Fruit fly (Drosophila melanogaster) whole organism, embryonic: Measurements from ENCODE around the gene mts.

Experiments used
- Atf-2 ChIP-seq: fragments of 200-800 bp; sonication (Bioruptor generic); optimal IDR thresholded peaks from 2 replicates; lab custom pipeline; 2016; ENCODE audit warnings: missing biosample characterization, missing genetic modification characterization
- CG7987 ChIP-seq: fragments of 200-800 bp; sonication (Bioruptor generic); optimal IDR thresholded peaks from 2 replicates; lab custom pipeline; 2018; ENCODE audit warnings: missing biosample characterization, mild to moderate bottlenecking, missing genetic modification characterization, moderate library complexity
- fd96Cb ChIP-seq: fragments of 200-800 bp; sonication (Bioruptor generic); optimal IDR thresholded peaks from 2 replicates; lab custom pipeline; 2018; ENCODE audit warnings: missing biosample characterization, mild to moderate bottlenecking, missing genetic modification characterization, moderate library complexity
- kay ChIP-seq: fragments of 200-800 bp; sonication (Bioruptor generic); optimal IDR thresholded peaks from 2 replicates; lab custom pipeline; 2016; ENCODE audit warnings: missing biosample characterization, missing genetic modification characterization
- pan ChIP-seq, 4 experiments: fragments of >200 bp in 3 of 4; fragments of 200-800 bp in 1 of 4; sonication (Bioruptor generic) in 1 of 4; optimal IDR thresholded peaks in 3 of 4; IDR thresholded peaks in 1 of 4; 2 replicates each; pipeline versions ENCODE4 v1.3.6 to Lab custom; 2017 to 2022; ENCODE audit warnings: missing biosample characterization in 2 of 4, missing genetic modification characterization in 2 of 4, mixed read lengths in 1 of 4

DNA sequence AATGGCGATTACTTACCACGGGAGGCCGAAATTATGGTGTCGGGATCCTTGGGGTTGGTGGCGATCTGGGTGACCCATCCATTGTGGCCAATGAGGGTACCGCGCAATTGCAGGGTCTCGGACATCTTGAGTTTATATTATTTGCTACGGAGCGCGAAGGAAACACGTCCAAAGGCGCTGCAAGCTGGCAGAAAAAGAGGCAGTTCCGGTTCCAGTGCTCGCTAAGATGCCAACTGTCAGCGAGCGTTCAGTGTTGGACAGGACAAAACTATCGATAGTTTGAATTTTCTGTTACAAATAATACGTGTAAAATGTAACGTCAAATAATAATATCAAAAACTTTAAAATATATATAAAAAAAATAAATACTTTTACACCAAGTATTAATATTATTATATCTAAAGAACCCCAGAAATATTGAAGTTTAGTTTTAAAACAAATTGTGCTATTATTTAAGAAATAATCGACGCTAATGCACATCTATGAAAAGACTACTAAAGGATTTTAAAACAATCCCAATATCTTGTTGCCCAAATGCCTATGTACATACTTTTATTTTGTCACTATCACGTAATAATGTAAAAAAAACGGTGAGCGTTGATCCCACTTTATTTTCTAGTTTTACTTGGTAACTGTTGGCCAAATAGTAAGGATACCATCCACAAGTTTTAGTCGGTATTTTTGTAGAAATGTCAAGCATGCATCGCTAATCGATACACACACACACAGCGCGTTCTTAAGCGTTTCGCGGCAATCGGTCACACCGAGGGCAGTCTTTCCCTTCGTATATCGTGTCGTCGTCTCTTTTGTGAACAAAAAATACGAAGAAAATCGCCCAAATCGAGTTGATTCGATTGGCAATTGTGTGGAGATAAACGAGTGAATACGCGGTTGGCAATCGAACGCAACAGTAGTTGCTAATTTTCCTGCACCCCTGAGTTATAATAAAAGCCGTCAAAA lies at the start of gene mts, which contains the start of gene Rack1:
- peak; percentile 34 for TF ChIP-seq fd96Cb (tag; lab: Kevin White, UChicago)
- TF ChIP-seq CG7987, result peak; percentile 96
- TF ChIP-seq kay (GFP tag; lab: Kevin White, UChicago), result no peak
- no peak for TF ChIP-seq pan (optimal IDR thresholded peaks at IDR 0.05; lab: Kevin White, UChicago)
- TF ChIP-seq pan (GFP tag; optimal IDR thresholded peaks at IDR 0.05 in 1 of 2, IDR thresholded peaks at IDR 0.05 in 1 of 2), result peak in 1 of 2 experiments; percentile 75
- TF ChIP-seq Atf-2 (GFP tag; lab: Kevin White, UChicago), result peak; percentile 46
